Fruit fly (Drosophila melanogaster) whole organism, pupa: ENCODE data around the gene CG34310.

Experiments
- CG12605 ChIP-seq: fragments of 200-800 bp; sonication (Bioruptor generic); IDR thresholded peaks from 2 replicates; pipeline ENCODE4 v1.3.6; 2022; ENCODE audit warnings: missing biosample characterization, missing genetic modification characterization
- CG14655 ChIP-seq: fragments of 200-800 bp; sonication (Bioruptor generic); optimal IDR thresholded peaks from 3 replicates; lab custom pipeline; 2017; ENCODE audit warnings: mild to moderate bottlenecking, missing biosample characterization, missing genetic modification reagents, missing genetic modification characterization
- CG4496 ChIP-seq: fragments of 200-800 bp; sonication (Bioruptor generic); IDR thresholded peaks from 3 replicates; pipeline ENCODE4 v1.3.6; 2022; ENCODE audit warnings: missing biosample characterization, missing genetic modification characterization
- CG8301 ChIP-seq: fragments of 200-800 bp; sonication (Bioruptor generic); optimal IDR thresholded peaks from 2 replicates; lab custom pipeline; 2018; ENCODE audit warnings: missing biosample characterization, mild to moderate bottlenecking, missing genetic modification characterization
- EcR ChIP-seq: fragments of 200-800 bp; sonication (Bioruptor generic); optimal IDR thresholded peaks from 3 replicates; lab custom pipeline; 2019; ENCODE audit warnings: missing biosample characterization, missing genetic modification characterization, mild to moderate bottlenecking, moderate library complexity, missing genetic modification reagents
- Ets98B ChIP-seq: fragments of 200-800 bp; sonication (Bioruptor generic); IDR thresholded peaks from 2 replicates; pipeline ENCODE4 v1.3.6; 2022; ENCODE audit warnings: missing biosample characterization, missing genetic modification characterization
- Pif1A ChIP-seq: fragments of 200-800 bp; sonication (Bioruptor generic); optimal IDR thresholded peaks from 3 replicates; lab custom pipeline; 2016; ENCODE audit warnings: missing biosample characterization, missing genetic modification characterization
- fd96Ca ChIP-seq: fragments of 200-800 bp; sonication (Bioruptor generic); IDR thresholded peaks from 3 replicates; pipeline ENCODE4 v1.3.6; 2022; ENCODE audit warnings: missing biosample characterization, missing genetic modification characterization

dm6 chr2L:6683992-6684882, 20.8 kb downstream of the CG34310 start, which contains the start of gene Nhe3:
- TF ChIP-seq CG8301 (no peak), CG4496 (peak; percentile 77), Ets98B (GFP tag; lab: Robert Waterston, UW) (peak; percentile 70), CG14655 (GFP tag; lab: Kevin White, UChicago) (no peak), CG12605 (GFP tag; lab: Robert Waterston, UW) (peak; percentile 55; the same call in 1 of the 2 replicates), EcR (no peak), fd96Ca (GFP tag; lab: Robert Waterston, UW) (peak; percentile 78), Pif1A (GFP tag; lab: Kevin White, UChicago) (peak; percentile 34)
